Worm (Caenorhabditis elegans) whole organism, young adult: ENCODE data around the gene msp-77.

Experiments used
- B0261.1 ChIP-seq: sonication (generic microtip); optimal IDR thresholded peaks from 2 replicates; lab custom pipeline; 2016; ENCODE audit warnings: mild to moderate bottlenecking, missing genetic modification characterization, moderate library complexity, missing compliant biosample characterization
- C17E4.6 ChIP-seq: fragments of 200-800 bp; sonication (Bioruptor generic); IDR thresholded peaks from 2 replicates; pipeline ENCODE4 v1.3.6; 2022; ENCODE audit warnings: missing genetic modification reagents, missing genetic modification characterization, missing compliant biosample characterization
- D2030.7 ChIP-seq: fragments of 200-800 bp; sonication (Bioruptor generic); IDR thresholded peaks from 2 replicates; pipeline ENCODE4 v1.3.6; 2022; ENCODE audit warnings: missing genetic modification reagents, missing genetic modification characterization, missing compliant biosample characterization
- F22D6.2 ChIP-seq: sonication (generic microtip); optimal IDR thresholded peaks from 2 replicates; lab custom pipeline; 2016; ENCODE audit warnings: mild to moderate bottlenecking, missing genetic modification characterization, missing compliant biosample characterization
- F23B12.7 ChIP-seq: sonication (generic microtip); optimal IDR thresholded peaks from 2 replicates; lab custom pipeline; 2017; ENCODE audit warnings: missing genetic modification characterization, mild to moderate bottlenecking, missing compliant biosample characterization, antibody characterized with exemption, moderate library complexity; ENCODE audit not compliant: insufficient read depth
- F37B4.10 ChIP-seq: fragments of 200-800 bp; sonication (Bioruptor generic); IDR thresholded peaks from 2 replicates; pipeline ENCODE4 v1.3.6; 2022; ENCODE audit warnings: missing genetic modification characterization, missing compliant biosample characterization
- F52B5.7 ChIP-seq: sonication (generic microtip); optimal IDR thresholded peaks from 2 replicates; lab custom pipeline; 2016; ENCODE audit warnings: mild to moderate bottlenecking, missing genetic modification characterization, missing compliant biosample characterization
- F55B11.4 ChIP-seq: sonication (generic microtip); optimal IDR thresholded peaks from 2 replicates; lab custom pipeline; 2016; ENCODE audit warnings: missing compliant biosample characterization, missing genetic modification characterization, borderline replicate concordance; ENCODE audit not compliant: insufficient read depth
- K12H6.12 ChIP-seq: fragments of 200-800 bp; sonication (Bioruptor generic); optimal IDR thresholded peaks from 2 replicates; lab custom pipeline; 2018; ENCODE audit warnings: mild to moderate bottlenecking, missing genetic modification characterization, missing compliant biosample characterization
- Y53F4B.3 ChIP-seq: fragments of 200-800 bp; sonication (Bioruptor generic); IDR thresholded peaks from 2 replicates; pipeline ENCODE4 v1.3.6; 2022; ENCODE audit warnings: missing genetic modification reagents, missing genetic modification characterization, missing compliant biosample characterization
- Y56A3A.18 ChIP-seq: fragments of 200-800 bp; sonication (Bioruptor generic); IDR thresholded peaks from 2 replicates; pipeline ENCODE4 v1.3.6; 2022; ENCODE audit warnings: missing genetic modification reagents, missing genetic modification characterization, missing compliant biosample characterization
- attf-5 ChIP-seq: fragments of 200-800 bp; sonication (Bioruptor generic); optimal IDR thresholded peaks from 2 replicates; lab custom pipeline; 2018; ENCODE audit warnings: mild to moderate bottlenecking, missing genetic modification characterization, missing compliant biosample characterization
- cebp-2 ChIP-seq: fragments of 200-800 bp; sonication (Bioruptor generic); IDR thresholded peaks from 2 replicates; pipeline ENCODE4 v1.3.6; 2022; ENCODE audit warnings: missing genetic modification characterization, missing compliant biosample characterization
- ceh-100 ChIP-seq: fragments of 200-800 bp; sonication (Bioruptor generic); IDR thresholded peaks from 2 replicates; pipeline ENCODE4 v1.3.6; 2022; ENCODE audit warnings: missing genetic modification reagents, missing genetic modification characterization, missing compliant biosample characterization
- ceh-27 ChIP-seq: fragments of 200-800 bp; sonication (Bioruptor generic); optimal IDR thresholded peaks from 2 replicates; lab custom pipeline; 2018; ENCODE audit warnings: mild to moderate bottlenecking, missing genetic modification characterization, moderate library complexity, missing compliant biosample characterization
- ceh-40 ChIP-seq: fragments of 200-800 bp; sonication (Bioruptor generic); IDR thresholded peaks from 2 replicates; pipeline ENCODE4 v1.3.6; 2022; ENCODE audit warnings: missing genetic modification characterization, missing compliant biosample characterization
- ceh-58 ChIP-seq: fragments of 200-800 bp; sonication (Bioruptor generic); IDR thresholded peaks from 2 replicates; pipeline ENCODE4 v1.3.6; 2022; ENCODE audit warnings: missing genetic modification characterization, missing compliant biosample characterization
- ceh-79 ChIP-seq: sonication (generic microtip); optimal IDR thresholded peaks from 2 replicates; lab custom pipeline; 2017; ENCODE audit warnings: mild to moderate bottlenecking, missing genetic modification characterization, missing compliant biosample characterization
- ceh-91 ChIP-seq: fragments of 200-800 bp; sonication (Bioruptor generic); IDR thresholded peaks from 2 replicates; pipeline ENCODE4 v1.3.6; 2022; ENCODE audit warnings: missing genetic modification reagents, missing genetic modification characterization, missing compliant biosample characterization
- ets-4 ChIP-seq: fragments of 200-800 bp; sonication (Bioruptor generic); optimal IDR thresholded peaks from 2 replicates; lab custom pipeline; 2018; ENCODE audit warnings: mild to moderate bottlenecking, missing genetic modification characterization, missing compliant biosample characterization
- gei-17 ChIP-seq: fragments of 200-800 bp; sonication (Bioruptor generic); optimal IDR thresholded peaks from 2 replicates; lab custom pipeline; 2018; ENCODE audit warnings: mild to moderate bottlenecking, missing genetic modification characterization, missing compliant biosample characterization
- hlh-12 ChIP-seq: sonication (generic microtip); optimal IDR thresholded peaks from 2 replicates; lab custom pipeline; 2016; ENCODE audit warnings: missing genetic modification characterization, missing compliant biosample characterization
- hsf-1 ChIP-seq: fragments of 200-800 bp; sonication (Bioruptor generic); IDR thresholded peaks from 2 replicates; pipeline ENCODE4 v1.3.6; 2022; ENCODE audit warnings: missing genetic modification reagents, missing genetic modification characterization, missing compliant biosample characterization
- let-526 ChIP-seq: fragments of 200-800 bp; sonication (Bioruptor generic); IDR thresholded peaks from 2 replicates; pipeline ENCODE4 v1.3.6; 2022; ENCODE audit warnings: missing genetic modification reagents, missing genetic modification characterization, missing compliant biosample characterization
- lin-54 ChIP-seq: fragments of 200-800 bp; sonication (Bioruptor generic); optimal IDR thresholded peaks from 2 replicates; lab custom pipeline; 2018; ENCODE audit warnings: mild to moderate bottlenecking, missing genetic modification characterization, missing compliant biosample characterization
- lsl-1 ChIP-seq: fragments of 200-800 bp; sonication (Bioruptor generic); optimal IDR thresholded peaks from 2 replicates; lab custom pipeline; 2018; ENCODE audit warnings: mild to moderate bottlenecking, missing genetic modification characterization, moderate library complexity, missing compliant biosample characterization
- lsy-27 ChIP-seq: sonication (generic microtip); optimal IDR thresholded peaks from 2 replicates; lab custom pipeline; 2017; ENCODE audit warnings: missing genetic modification characterization, mild to moderate bottlenecking, missing compliant biosample characterization, antibody characterized with exemption, missing genotype, borderline replicate concordance; ENCODE audit not compliant: insufficient read depth
- mcd-1 ChIP-seq: fragments of 200-800 bp; sonication (Bioruptor generic); IDR thresholded peaks from 2 replicates; pipeline ENCODE4 v1.3.6; 2022; ENCODE audit warnings: missing genetic modification reagents, missing genetic modification characterization, missing compliant biosample characterization
- nhr-80 ChIP-seq: sonication (generic microtip); optimal IDR thresholded peaks from 2 replicates; lab custom pipeline; 2016; ENCODE audit warnings: missing genetic modification characterization, missing compliant biosample characterization
- pha-4 ChIP-seq: fragments of 150-350 bp; sonication (generic microtip); optimal IDR thresholded peaks from 2 replicates; lab custom pipeline; 2014; ENCODE audit warnings: missing biosample characterization, missing genetic modification reagents, missing genetic modification characterization
- sdz-38 ChIP-seq: sonication (generic microtip); optimal IDR thresholded peaks from 2 replicates; lab custom pipeline; 2016; ENCODE audit warnings: missing genotype, missing genetic modification characterization, missing compliant biosample characterization
- sea-2 ChIP-seq: fragments of 200-800 bp; sonication (Bioruptor generic); IDR thresholded peaks from 2 replicates; pipeline ENCODE4 v1.3.6; 2022; ENCODE audit warnings: missing genetic modification characterization, missing compliant biosample characterization
- snpc-4 ChIP-seq, 5 experiments: fragments of 150-350 bp in 1 of 5; sonication (generic microtip) in 4 of 5; optimal IDR thresholded peaks; 2 replicates each; lab custom pipeline; 2014 to 2018; ENCODE audit warnings: missing genetic modification characterization in 5 of 5, missing biosample characterization in 3 of 5, antibody characterized with exemption in 2 of 5, mild to moderate bottlenecking in 2 of 5, missing compliant biosample characterization in 2 of 5, missing genotype in 2 of 5, moderate library complexity in 2 of 5, missing genetic modification reagents in 1 of 5
- unc-130 ChIP-seq: sonication (generic microtip); optimal IDR thresholded peaks from 2 replicates; lab custom pipeline; 2016; ENCODE audit warnings: missing genetic modification reagents, missing genetic modification characterization, missing compliant biosample characterization
- ztf-28 ChIP-seq: fragments of 200-800 bp; sonication (Bioruptor generic); IDR thresholded peaks from 2 replicates; pipeline ENCODE4 v1.3.6; 2022; ENCODE audit warnings: missing genetic modification reagents, missing genetic modification characterization, missing compliant biosample characterization

msp-77 gene

DNA sequence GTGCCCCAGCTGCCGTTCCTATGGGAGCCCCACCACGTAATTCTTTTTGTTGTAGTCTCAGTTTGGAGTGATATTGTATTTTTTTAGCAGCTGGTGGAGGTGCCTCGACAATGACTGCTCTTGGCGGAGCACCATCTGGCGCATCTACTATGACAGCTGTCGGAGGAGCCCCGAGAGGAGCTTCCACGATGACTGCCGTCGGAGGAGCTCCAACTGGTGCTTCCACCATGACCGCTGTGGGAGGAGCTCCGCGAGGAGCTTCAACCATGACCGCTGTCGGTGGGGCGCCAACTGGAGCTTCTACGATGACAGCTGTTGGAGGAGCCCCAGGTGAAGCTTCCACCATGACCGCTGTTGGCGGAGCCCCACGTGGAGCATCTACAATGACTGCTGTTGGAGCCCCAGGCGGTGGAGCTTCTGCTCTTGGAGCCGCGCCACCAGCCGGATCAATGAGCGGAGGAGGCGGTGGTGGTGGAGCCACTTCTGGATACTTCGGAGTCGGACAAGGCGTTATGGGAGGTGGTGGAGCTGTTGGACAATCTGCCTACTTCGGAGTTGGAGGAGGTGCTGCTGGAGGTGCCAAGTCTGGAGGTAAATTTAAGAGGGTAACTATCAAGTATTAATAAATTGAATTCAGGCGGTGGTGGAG is 41.5 kb upstream of the msp-77 start (continued):
- TF ChIP-seq ets-4 (GFP tag; lab: Kevin White, UChicago) (no peak), F22D6.2 (no peak)

DNA sequence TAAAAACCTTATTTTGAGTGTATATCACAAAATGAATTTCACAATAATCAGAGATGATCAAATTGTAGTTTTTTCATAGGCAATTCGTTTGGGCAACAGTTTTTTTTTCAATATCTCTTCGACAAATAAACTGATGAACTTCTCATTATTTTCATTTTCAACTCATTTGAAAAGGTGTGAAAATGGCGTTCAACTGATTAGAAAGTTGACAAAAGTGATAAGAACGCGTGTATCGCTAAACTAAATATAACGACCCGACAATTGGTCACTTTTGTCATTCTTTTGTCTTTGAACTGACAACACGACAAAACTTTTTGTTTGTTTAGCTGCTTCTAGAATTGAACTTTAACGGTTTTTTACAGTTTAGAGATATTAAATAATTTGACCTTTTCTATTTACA is 39.5 kb upstream of the msp-77 start:
- TF ChIP-seq nhr-80 (peak; percentile 28), let-526 (no peak)

DNA sequence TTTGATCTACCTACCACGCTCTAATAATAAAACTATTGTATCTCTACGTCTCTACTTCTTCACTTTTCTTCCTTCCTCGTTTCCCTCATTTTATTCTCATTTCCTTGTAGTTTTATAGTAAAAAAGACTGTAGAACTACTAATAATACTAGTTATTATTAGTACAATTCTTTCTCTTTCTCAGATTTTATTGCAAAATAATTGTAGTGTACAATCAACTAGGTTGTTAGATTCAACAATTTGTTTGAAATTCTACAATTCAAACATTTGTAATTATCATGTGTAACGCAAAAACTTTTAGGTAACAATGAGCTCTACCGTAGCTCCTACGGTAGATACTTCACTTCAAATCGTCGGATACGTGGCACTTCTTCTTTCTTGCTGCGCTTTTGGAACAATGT is 38.7 kb upstream of the msp-77 start, which contains the start of gene K07F5.12:
Gene K07F5.12 (plus strand): TSS at position 301 of the 400 bp plus-strand sequence.
- TF ChIP-seq ceh-58 (no peak), unc-130 (GFP tag; lab: Kevin White, UChicago) (no peak), ztf-28 (GFP tag; lab: Robert Waterston, UW) (no peak), cebp-2 (GFP tag; lab: Robert Waterston, UW) (no peak), Y56A3A.18 (GFP tag; lab: Robert Waterston, UW) (no peak), B0261.1 (no peak), lin-54 (no peak), pha-4 (tag; lab: Kevin White, UChicago) (no peak), nhr-80 (no peak), gei-17 (GFP tag; lab: Kevin White, UChicago) (no peak), D2030.7 (GFP tag; lab: Robert Waterston, UW) (no peak), F55B11.4 (tag; lab: Kevin White, UChicago) (no peak), sea-2 (GFP tag; lab: Robert Waterston, UW) (no peak), ceh-79 (tag; lab: Kevin White, UChicago) (no peak), hlh-12 (tag; lab: Kevin White, UChicago) (no peak), lsy-27 (tag; lab: Kevin White, UChicago) (no peak), F52B5.7 (tag; lab: Kevin White, UChicago) (no peak), hsf-1 (GFP tag; lab: Robert Waterston, UW) (no peak)
- TF ChIP-seq, all 124 proteins: peak for 0

DNA sequence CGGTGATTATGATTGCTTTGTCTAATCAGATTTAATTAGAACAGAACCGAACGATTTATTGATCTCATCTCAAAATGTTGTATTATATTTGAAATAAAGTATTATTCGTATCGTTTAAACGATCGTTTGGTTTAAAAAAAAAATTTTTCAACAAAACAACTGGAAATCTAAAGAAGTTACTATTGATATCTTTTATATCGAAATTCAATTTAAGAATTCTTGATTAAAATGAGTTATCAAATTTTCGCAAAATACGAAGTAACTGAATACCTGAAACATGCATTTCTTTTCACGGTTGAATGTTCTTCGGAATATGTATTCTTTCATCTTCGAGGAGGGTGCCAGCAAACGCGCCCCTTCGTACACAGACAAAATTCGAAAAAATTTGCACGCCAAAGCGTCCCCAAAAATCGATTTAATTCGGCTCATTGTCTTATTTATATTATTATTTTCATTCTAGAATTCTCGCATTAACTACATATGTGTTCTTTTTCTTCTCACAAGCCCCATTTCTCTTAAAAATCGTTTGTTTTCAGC is 36.4 kb upstream of the msp-77 start, which contains the start of gene npp-1:
Gene npp-1 (plus strand): TSS at position 537 of the 537 bp plus-strand sequence.
- TF ChIP-seq C17E4.6 (GFP tag; lab: Robert Waterston, UW) (no peak), sdz-38 (tag; lab: Kevin White, UChicago) (no peak), ceh-91 (GFP tag; lab: Robert Waterston, UW) (no peak), snpc-4 (GFP tag; optimal IDR thresholded peaks at IDR 0.05; lab: Kevin White, UChicago) (no peak), snpc-4 (tag; optimal IDR thresholded peaks at IDR 0.05; lab: Kevin White, UChicago) (peak in 1 of 4 experiments; percentile 7), attf-5 (GFP tag; lab: Kevin White, UChicago) (peak; percentile 63), ceh-100 (GFP tag; lab: Robert Waterston, UW) (peak; percentile 83), ceh-40 (GFP tag; lab: Robert Waterston, UW) (no peak), mcd-1 (GFP tag; lab: Robert Waterston, UW) (peak; percentile 69), Y53F4B.3 (GFP tag; lab: Robert Waterston, UW) (no peak), K12H6.12 (tag; lab: Kevin White, UChicago) (no peak), lsl-1 (GFP tag; lab: Kevin White, UChicago) (no peak), ceh-27 (peak; percentile 9), F23B12.7 (peak; percentile 18), ceh-58 (no peak), F37B4.10 (GFP tag; lab: Robert Waterston, UW) (no peak), D2030.7 (GFP tag; lab: Robert Waterston, UW) (peak; percentile 22; the same call in 1 of the 2 replicates), nhr-80 (peak; percentile 20)
